Worm (Caenorhabditis elegans) whole organism, mixed stage, embryonic: ENCODE results near the gene srxa-19.

Source experiments
- lsy-2 ChIP-seq: fragments of 150-350 bp; optimal IDR thresholded peaks from 2 replicates; lab custom pipeline; 2014; ENCODE audit warnings: missing biosample characterization, missing genetic modification characterization
- nhr-237 ChIP-seq: fragments of 150-350 bp; optimal IDR thresholded peaks from 2 replicates; lab custom pipeline; 2014; ENCODE audit warnings: missing biosample characterization, missing genetic modification characterization
- nhr-28 ChIP-seq: fragments of 150-350 bp; optimal IDR thresholded peaks from 2 replicates; lab custom pipeline; 2014; ENCODE audit warnings: missing biosample characterization, missing genetic modification characterization
- nhr-76 ChIP-seq: sonication (generic microtip); optimal IDR thresholded peaks from 2 replicates; lab custom pipeline; 2017; ENCODE audit warnings: missing biosample characterization, missing genetic modification characterization
- tbx-8 ChIP-seq: fragments of 200-800 bp; sonication (Bioruptor generic); optimal IDR thresholded peaks from 2 replicates; lab custom pipeline; 2018; ENCODE audit warnings: mild to moderate bottlenecking, missing genetic modification characterization, moderate library complexity, missing compliant biosample characterization
- unc-39 ChIP-seq: fragments of 150-350 bp; optimal IDR thresholded peaks from 2 replicates; lab custom pipeline; 2014; ENCODE audit warnings: missing biosample characterization, missing genetic modification characterization

- TF ChIP-seq nhr-76 (no peak), nhr-28 (no peak), nhr-237 (tag; lab: Kevin White, UChicago) (no peak), lsy-2 (tag; lab: Kevin White, UChicago) (no peak), tbx-8 (no peak), unc-39 (no peak)
Observed at ce11 chrV:10075441-10075840, 47.1 kb downstream of the srxa-19 start, which contains the start of gene F57A8.7.
